Worm (Caenorhabditis elegans) whole organism, young adult: Measurements from ENCODE around the gene B0507.7.

Source experiments
- D2030.7 ChIP-seq: fragments of 200-800 bp; sonication (Bioruptor generic); IDR thresholded peaks from 2 replicates; pipeline ENCODE4 v1.3.6; 2022; ENCODE audit warnings: missing genetic modification reagents, missing genetic modification characterization, missing compliant biosample characterization
- F22D6.2 ChIP-seq: sonication (generic microtip); optimal IDR thresholded peaks from 2 replicates; lab custom pipeline; 2016; ENCODE audit warnings: mild to moderate bottlenecking, missing genetic modification characterization, missing compliant biosample characterization
- F23B12.7 ChIP-seq: sonication (generic microtip); optimal IDR thresholded peaks from 2 replicates; lab custom pipeline; 2017; ENCODE audit warnings: missing genetic modification characterization, mild to moderate bottlenecking, missing compliant biosample characterization, antibody characterized with exemption, moderate library complexity; ENCODE audit not compliant: insufficient read depth
- F33H1.4 ChIP-seq: fragments of 200-800 bp; sonication (Bioruptor generic); IDR thresholded peaks from 2 replicates; pipeline ENCODE4 v1.3.6; 2022; ENCODE audit warnings: missing genetic modification reagents, missing genetic modification characterization, missing compliant biosample characterization
- F49E8.2 ChIP-seq: sonication (generic microtip); optimal IDR thresholded peaks from 3 replicates; lab custom pipeline; 2017; ENCODE audit warnings: missing genetic modification characterization, mild to moderate bottlenecking, missing compliant biosample characterization, antibody characterized with exemption, moderate library complexity; ENCODE audit not compliant: insufficient read depth
- F57A8.1 ChIP-seq: fragments of 200-800 bp; sonication (Bioruptor generic); optimal IDR thresholded peaks from 2 replicates; lab custom pipeline; 2018; ENCODE audit warnings: mild to moderate bottlenecking, missing genetic modification characterization, moderate library complexity, missing compliant biosample characterization
- T26A5.8 ChIP-seq: sonication (generic microtip); optimal IDR thresholded peaks from 2 replicates; lab custom pipeline; 2016; ENCODE audit warnings: missing genetic modification characterization, missing compliant biosample characterization
- akir-1 ChIP-seq: fragments of 200-800 bp; sonication (Bioruptor generic); optimal IDR thresholded peaks from 2 replicates; lab custom pipeline; 2018; ENCODE audit warnings: mild to moderate bottlenecking, missing genetic modification characterization, moderate library complexity, missing compliant biosample characterization
- aptf-2 ChIP-seq: fragments of 200-800 bp; sonication (Bioruptor generic); conservative IDR thresholded peaks from 2 replicates; pipeline ENCODE4 v1.3.6; 2022; ENCODE audit warnings: missing genetic modification reagents, missing genetic modification characterization, missing compliant biosample characterization
- athp-1 ChIP-seq: sonication (generic microtip); optimal IDR thresholded peaks from 2 replicates; lab custom pipeline; 2017; ENCODE audit warnings: mild to moderate bottlenecking, missing genetic modification characterization, missing compliant biosample characterization
- bed-1 ChIP-seq: fragments of 200-800 bp; sonication (Bioruptor generic); IDR thresholded peaks from 2 replicates; pipeline ENCODE4 v1.3.6; 2022; ENCODE audit warnings: missing genetic modification reagents, missing genetic modification characterization, missing compliant biosample characterization
- cebp-1 ChIP-seq, 2 experiments: fragments of 200-800 bp in 1 of 2; sonication (Bioruptor generic) in 1 of 2; sonication (generic microtip) in 1 of 2; IDR thresholded peaks in 1 of 2; optimal IDR thresholded peaks in 1 of 2; 2 replicates each; pipeline versions ENCODE4 v1.3.6 to Lab custom; 2017 to 2022; ENCODE audit warnings: missing compliant biosample characterization in 2 of 2, missing genetic modification characterization in 2 of 2, mild to moderate bottlenecking in 1 of 2, missing genetic modification reagents in 1 of 2, moderate library complexity in 1 of 2
- ceh-100 ChIP-seq: fragments of 200-800 bp; sonication (Bioruptor generic); IDR thresholded peaks from 2 replicates; pipeline ENCODE4 v1.3.6; 2022; ENCODE audit warnings: missing genetic modification reagents, missing genetic modification characterization, missing compliant biosample characterization
- dpl-1 ChIP-seq: fragments of 150-350 bp; optimal IDR thresholded peaks from 2 replicates; lab custom pipeline; 2014; ENCODE audit warnings: missing biosample characterization, missing genetic modification reagents, missing genetic modification characterization
- efl-1 ChIP-seq: fragments of 150-350 bp; optimal IDR thresholded peaks from 2 replicates; lab custom pipeline; 2014; ENCODE audit warnings: missing biosample characterization, missing genetic modification reagents, missing genetic modification characterization
- ets-4 ChIP-seq: fragments of 200-800 bp; sonication (Bioruptor generic); optimal IDR thresholded peaks from 2 replicates; lab custom pipeline; 2018; ENCODE audit warnings: mild to moderate bottlenecking, missing genetic modification characterization, missing compliant biosample characterization
- fkh-3 ChIP-seq: sonication (generic microtip); optimal IDR thresholded peaks from 2 replicates; lab custom pipeline; 2016; ENCODE audit warnings: mild to moderate bottlenecking, missing genetic modification characterization, missing compliant biosample characterization
- gei-17 ChIP-seq: fragments of 200-800 bp; sonication (Bioruptor generic); optimal IDR thresholded peaks from 2 replicates; lab custom pipeline; 2018; ENCODE audit warnings: mild to moderate bottlenecking, missing genetic modification characterization, missing compliant biosample characterization
- hmg-20 ChIP-seq: fragments of 200-800 bp; sonication (Bioruptor generic); IDR thresholded peaks from 2 replicates; pipeline ENCODE4 v1.3.6; 2022; ENCODE audit warnings: missing genetic modification reagents, missing genetic modification characterization, missing compliant biosample characterization
- lag-1 ChIP-seq: fragments of 200-800 bp; sonication (Bioruptor generic); IDR thresholded peaks from 2 replicates; pipeline ENCODE4 v1.3.6; 2022; ENCODE audit warnings: missing genetic modification reagents, missing genetic modification characterization, missing compliant biosample characterization
- lin-26 ChIP-seq: fragments of 200-800 bp; sonication (Bioruptor generic); IDR thresholded peaks from 2 replicates; pipeline ENCODE4 v1.3.6; 2022; ENCODE audit warnings: missing genetic modification reagents, missing genetic modification characterization, missing compliant biosample characterization
- lir-1 ChIP-seq: fragments of 200-800 bp; sonication (Bioruptor generic); conservative IDR thresholded peaks from 2 replicates; pipeline ENCODE4 v1.3.6; 2022; ENCODE audit warnings: missing genetic modification reagents, missing genetic modification characterization, missing compliant biosample characterization
- madf-8 ChIP-seq: fragments of 200-800 bp; sonication (Bioruptor generic); conservative IDR thresholded peaks from 2 replicates; pipeline ENCODE4 v1.3.6; 2022; ENCODE audit warnings: missing genetic modification reagents, missing genetic modification characterization, missing compliant biosample characterization
- mcd-1 ChIP-seq: fragments of 200-800 bp; sonication (Bioruptor generic); IDR thresholded peaks from 2 replicates; pipeline ENCODE4 v1.3.6; 2022; ENCODE audit warnings: missing genetic modification reagents, missing genetic modification characterization, missing compliant biosample characterization
- mel-28 ChIP-seq: sonication (generic microtip); optimal IDR thresholded peaks from 2 replicates; lab custom pipeline; 2016; ENCODE audit warnings: borderline replicate concordance, mild to moderate bottlenecking, missing genetic modification characterization, missing compliant biosample characterization
- mes-4 ChIP-seq: sonication (generic microtip); optimal IDR thresholded peaks from 2 replicates; lab custom pipeline; 2016; ENCODE audit warnings: missing genotype, missing genetic modification characterization, missing compliant biosample characterization
- rpc-1 ChIP-seq, 2 experiments: fragments of 150-350 bp in 1 of 2; sonication (generic microtip) in 1 of 2; optimal IDR thresholded peaks; 2 replicates each; lab custom pipeline; 2014 to 2018; ENCODE audit warnings: missing biosample characterization in 1 of 2, missing genetic modification characterization in 1 of 2, missing genetic modification reagents in 1 of 2, missing genotype in 1 of 2
- sdz-38 ChIP-seq: sonication (generic microtip); optimal IDR thresholded peaks from 2 replicates; lab custom pipeline; 2016; ENCODE audit warnings: missing genotype, missing genetic modification characterization, missing compliant biosample characterization
- snpc-1.1 ChIP-seq: sonication (generic microtip); optimal IDR thresholded peaks from 2 replicates; lab custom pipeline; 2017; ENCODE audit warnings: missing genetic modification characterization, mild to moderate bottlenecking, missing compliant biosample characterization, antibody characterized with exemption, moderate library complexity, missing genotype, missing genetic modification reagents; ENCODE audit not compliant: insufficient read depth
- somi-1 ChIP-seq: fragments of 200-800 bp; sonication (Bioruptor generic); optimal IDR thresholded peaks from 2 replicates; lab custom pipeline; 2018; ENCODE audit warnings: mild to moderate bottlenecking, missing genetic modification characterization, missing compliant biosample characterization
- xnd-1 ChIP-seq: sonication (generic microtip); optimal IDR thresholded peaks from 2 replicates; lab custom pipeline; 2016; ENCODE audit warnings: missing genotype, missing genetic modification reagents, missing genetic modification characterization, missing compliant biosample characterization
- ztf-18 ChIP-seq: sonication (generic microtip); optimal IDR thresholded peaks from 2 replicates; lab custom pipeline; 2016; ENCODE audit warnings: missing genotype, mild to moderate bottlenecking, missing genetic modification characterization, missing compliant biosample characterization
- ztf-25 ChIP-seq: fragments of 200-800 bp; sonication (Bioruptor generic); IDR thresholded peaks from 2 replicates; pipeline ENCODE4 v1.3.6; 2022; ENCODE audit warnings: missing genetic modification reagents, missing genetic modification characterization, missing compliant biosample characterization
- ztf-3 ChIP-seq: fragments of 200-800 bp; sonication (Bioruptor generic); optimal IDR thresholded peaks from 2 replicates; lab custom pipeline; 2018; ENCODE audit warnings: mild to moderate bottlenecking, missing genetic modification characterization, missing compliant biosample characterization

Gene B0507.7

DNA sequence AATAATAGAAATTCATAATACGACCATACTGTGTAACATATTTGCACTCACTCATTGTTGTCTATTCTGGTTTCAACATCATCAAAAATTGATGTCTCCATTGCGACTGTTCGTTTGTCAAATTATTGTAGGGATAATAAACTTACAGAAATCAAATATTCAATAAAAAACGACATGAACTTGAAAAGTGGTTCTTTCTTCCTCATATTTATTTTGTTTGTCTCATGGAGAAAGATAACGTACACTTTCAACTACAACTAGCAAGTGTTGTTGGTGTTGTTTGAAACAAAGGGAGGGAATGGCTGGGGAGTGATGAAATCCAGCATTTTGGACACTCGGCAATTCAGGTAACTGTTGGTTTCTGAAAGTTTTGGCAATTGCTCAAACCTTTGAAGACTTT, 7.4 kb upstream of the B0507.7 start, which contains the start of gene B0507.9:
TSS of gene B0507.9 (minus strand) at position 101 of the 400 bp plus-strand sequence.
- TF ChIP-seq akir-1 (GFP tag; lab: Kevin White, UChicago) = no peak
- no peak for TF ChIP-seq lag-1 (GFP tag; lab: Robert Waterston, UW)
- no peak for TF ChIP-seq F57A8.1
- no peak for TF ChIP-seq ceh-100 (GFP tag; lab: Robert Waterston, UW)

DNA sequence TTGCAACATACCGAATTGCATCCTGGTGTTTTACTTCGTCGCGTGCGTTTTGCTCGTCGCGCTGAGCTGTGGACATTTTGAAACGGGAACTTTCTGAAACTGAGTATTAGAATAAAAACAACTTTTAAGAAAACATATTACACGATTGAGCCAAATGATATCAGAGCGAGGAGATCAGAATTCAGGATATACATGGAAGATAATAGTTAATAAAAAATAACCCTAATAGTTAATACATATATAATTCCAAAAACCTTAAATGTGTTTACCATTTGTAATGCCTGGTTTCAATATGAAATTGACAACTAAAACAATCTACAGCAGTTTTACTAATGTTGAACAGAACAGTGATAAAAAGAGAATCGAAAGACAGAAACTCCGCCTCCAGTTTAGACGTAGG, 4.3 kb upstream of the B0507.7 start, which contains the start of gene B0507.8:
TSS of gene B0507.8 (minus strand) at position 101 of the 400 bp plus-strand sequence.
- TF ChIP-seq mes-4 (no peak), ztf-3 (no peak), lin-26 (GFP tag; lab: Robert Waterston, UW) (no peak), ztf-18 (tag; lab: Kevin White, UChicago) (no peak), somi-1 (GFP tag; lab: Kevin White, UChicago) (no peak), mel-28 (no peak)

DNA sequence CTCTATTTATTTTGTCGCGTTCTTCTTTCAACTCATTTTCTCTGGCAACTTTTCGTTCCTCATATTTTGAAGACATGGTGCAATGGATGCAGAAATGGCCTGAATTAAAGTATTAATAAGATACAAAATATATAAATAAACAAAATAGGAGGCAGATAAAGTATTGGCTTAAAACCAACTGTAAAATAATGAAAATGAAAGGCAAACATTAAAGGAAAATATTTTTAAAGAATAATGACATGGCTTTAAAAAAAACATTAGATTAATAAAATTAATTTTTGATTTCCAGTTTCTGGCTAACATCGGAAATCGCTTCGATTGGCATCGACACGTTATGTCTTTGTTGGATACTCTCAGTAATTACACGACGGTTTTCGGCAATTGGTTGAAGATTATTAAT, 1.9 kb upstream of the B0507.7 start, which contains the start of gene ddn-1:
TSS of gene ddn-1 (minus strand) at position 101 of the 400 bp plus-strand sequence.
- TF ChIP-seq F23B12.7 (no peak), snpc-1.1 (no peak), ets-4 (no peak), F49E8.2 (tag; lab: Kevin White, UChicago) (no peak), T26A5.8 (tag; lab: Kevin White, UChicago) (no peak), mcd-1 (no peak), cebp-1 (GFP tag; IDR thresholded peaks at IDR 0.05; lab: Robert Waterston, UW) (no peak), cebp-1 (tag; optimal IDR thresholded peaks at IDR 0.05; lab: Kevin White, UChicago) (no peak), lag-1 (GFP tag; lab: Robert Waterston, UW) (no peak), xnd-1 (tag; lab: Kevin White, UChicago) (no peak), athp-1 (tag; lab: Kevin White, UChicago) (no peak), rpc-1 (optimal IDR thresholded peaks at IDR 0.05; lab: Kevin White, UChicago) (no peak), rpc-1 (tag; optimal IDR thresholded peaks at IDR 0.05; lab: Kevin White, UChicago) (no peak)

DNA sequence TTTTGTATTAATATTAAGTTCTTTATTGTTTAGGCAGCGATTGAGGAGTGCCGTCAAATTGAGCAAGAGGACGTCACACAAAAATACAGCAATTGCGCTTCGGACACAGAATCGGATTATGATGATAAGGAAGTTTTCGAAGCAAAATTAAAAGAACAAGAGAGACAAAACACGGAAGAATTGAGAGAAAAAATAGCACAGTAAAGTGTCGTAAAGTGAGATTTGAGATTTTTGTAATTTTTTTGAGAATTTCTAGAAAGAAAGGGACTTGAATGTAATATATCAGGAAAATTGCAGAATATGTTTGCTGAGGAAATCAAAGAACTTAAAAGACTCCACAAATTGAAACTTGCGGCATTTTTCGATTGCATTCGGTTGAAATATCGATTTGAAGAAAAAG, 3.8 kb downstream of the B0507.7 start, which contains the start of gene B0507.4:
TSS of gene B0507.4 (plus strand) at position 301 of the 400 bp plus-strand sequence.
- no peak for TF ChIP-seq bed-1
- no peak for TF ChIP-seq gei-17 (GFP tag; lab: Kevin White, UChicago)
- no peak for TF ChIP-seq F22D6.2 (tag; lab: Kevin White, UChicago)
- no peak for TF ChIP-seq fkh-3
- no peak for TF ChIP-seq F33H1.4 (GFP tag; lab: Robert Waterston, UW)
- no peak for TF ChIP-seq sdz-38 (tag; lab: Kevin White, UChicago)
- no peak for TF ChIP-seq D2030.7 (GFP tag; lab: Robert Waterston, UW)
- TF ChIP-seq ztf-25 (GFP tag; lab: Robert Waterston, UW) = no peak
- no peak for TF ChIP-seq hmg-20 (GFP tag; lab: Robert Waterston, UW)
- TF ChIP-seq ceh-100 (GFP tag; lab: Robert Waterston, UW) = no peak
- no peak for TF ChIP-seq lir-1 (GFP tag; lab: Robert Waterston, UW)
- TF ChIP-seq aptf-2 (GFP tag; lab: Robert Waterston, UW) = no peak

DNA sequence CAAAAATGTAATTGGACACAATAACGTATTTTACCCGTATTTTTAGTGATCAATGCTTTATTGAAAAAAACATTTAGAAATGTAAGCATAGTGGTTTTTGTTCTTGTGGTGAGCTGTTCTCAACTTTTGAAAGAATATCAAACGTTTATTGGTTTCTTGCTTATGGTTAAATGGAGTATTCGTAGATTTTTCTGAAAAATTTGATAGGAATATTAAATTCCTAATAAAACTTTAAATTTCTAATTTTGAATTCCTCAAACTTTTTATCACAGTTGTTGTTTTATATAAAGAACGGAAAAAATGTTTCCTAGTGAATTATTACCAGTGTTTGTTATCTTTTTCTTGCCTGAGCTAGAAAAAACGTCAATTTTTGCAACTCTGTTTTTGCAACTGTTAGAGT, 5.1 kb downstream of the B0507.7 start, which contains the start of gene B0507.5:
TSS of gene B0507.5 (plus strand) at position 301 of the 400 bp plus-strand sequence.
- no peak for TF ChIP-seq dpl-1
- TF ChIP-seq efl-1 (GFP tag; lab: Kevin White, UChicago) = no peak
- no peak for TF ChIP-seq madf-8
- TF ChIP-seq, all 124 proteins: peak for 0
